Worm (Caenorhabditis elegans) whole organism, L3 larva: ENCODE results near the gene mrpl-41.
A peak's percentile ranks its signal among the peaks of the same experiment; 100 is the strongest.

ENCODE experiments used
- R02D3.7 ChIP-seq: fragments of 150-350 bp; optimal IDR thresholded peaks from 2 replicates; lab custom pipeline; 2014; ENCODE audit warnings: missing biosample characterization, missing genetic modification characterization
- ZK546.5 ChIP-seq: sonication (generic microtip); optimal IDR thresholded peaks from 2 replicates; lab custom pipeline; 2017; ENCODE audit warnings: missing biosample characterization, missing genetic modification characterization
- aly-2 ChIP-seq: fragments of 150-350 bp; optimal IDR thresholded peaks from 2 replicates; lab custom pipeline; 2014; ENCODE audit warnings: missing biosample characterization, missing genetic modification characterization
- ama-1 ChIP-seq: fragments of 150-350 bp; optimal IDR thresholded peaks from 2 replicates; lab custom pipeline; 2018
- ceh-28 ChIP-seq: fragments of 150-350 bp; optimal IDR thresholded peaks from 2 replicates; lab custom pipeline; 2014; ENCODE audit warnings: missing biosample characterization, missing genetic modification reagents, missing genetic modification characterization
- ceh-82 ChIP-seq: fragments of 150-350 bp; optimal IDR thresholded peaks from 2 replicates; lab custom pipeline; 2014; ENCODE audit warnings: missing biosample characterization, missing genetic modification characterization
- egl-5 ChIP-seq: fragments of 150-350 bp; optimal IDR thresholded peaks from 2 replicates; lab custom pipeline; 2017; ENCODE audit warnings: missing biosample characterization, missing genetic modification reagents, missing genetic modification characterization, inconsistent platforms
- elt-2 ChIP-seq: sonication (generic microtip); optimal IDR thresholded peaks from 2 replicates; lab custom pipeline; 2016; ENCODE audit warnings: missing genetic modification reagents, mild to moderate bottlenecking, missing genetic modification characterization, missing compliant biosample characterization
- elt-3 ChIP-seq, 3 experiments: fragments of 150-350 bp in 1 of 3; sonication (generic microtip) in 2 of 3; optimal IDR thresholded peaks; 2 replicates in 2 of 3; 4 replicates in 1 of 3; lab custom pipeline; 2014 to 2017; ENCODE audit warnings: missing biosample characterization in 3 of 3, missing genetic modification characterization in 3 of 3
- eor-1 ChIP-seq, 2 experiments: fragments of 150-350 bp; optimal IDR thresholded peaks; 2 replicates each; lab custom pipeline; 2014 to 2018; ENCODE audit warnings: missing biosample characterization in 2 of 2, missing genetic modification characterization in 2 of 2
- fkh-10 ChIP-seq: sonication (generic microtip); optimal IDR thresholded peaks from 2 replicates; lab custom pipeline; 2017; ENCODE audit warnings: missing biosample characterization, missing genetic modification reagents, missing genetic modification characterization
- fkh-2 ChIP-seq: fragments of 150-350 bp; optimal IDR thresholded peaks from 2 replicates; lab custom pipeline; 2014; ENCODE audit warnings: missing biosample characterization, missing genetic modification reagents, missing genetic modification characterization
- fos-1 ChIP-seq: fragments of 150-350 bp; optimal IDR thresholded peaks from 2 replicates; lab custom pipeline; 2014; ENCODE audit warnings: missing biosample characterization, missing genetic modification characterization
- hmg-11 ChIP-seq: sonication (generic microtip); optimal IDR thresholded peaks from 2 replicates; lab custom pipeline; 2016; ENCODE audit warnings: missing genetic modification characterization, missing compliant biosample characterization
- jun-1 ChIP-seq: fragments of 150-350 bp; optimal IDR thresholded peaks from 2 replicates; lab custom pipeline; 2014; ENCODE audit warnings: missing biosample characterization, missing genetic modification reagents, missing genetic modification characterization
- lin-15B ChIP-seq: fragments of 150-350 bp; optimal IDR thresholded peaks from 2 replicates; lab custom pipeline; 2014; ENCODE audit warnings: missing biosample characterization, missing genetic modification characterization
- lin-39 ChIP-seq: fragments of 150-350 bp; optimal IDR thresholded peaks from 2 replicates; lab custom pipeline; 2018; ENCODE audit warnings: missing biosample characterization, missing genetic modification reagents, missing genetic modification characterization
- mdl-1 ChIP-seq: fragments of 150-350 bp; optimal IDR thresholded peaks from 2 replicates; lab custom pipeline; 2014; ENCODE audit warnings: missing biosample characterization, missing genetic modification characterization
- nfya-1 ChIP-seq: sonication (generic microtip); optimal IDR thresholded peaks from 2 replicates; lab custom pipeline; 2017; ENCODE audit warnings: missing genetic modification characterization, mild to moderate bottlenecking, missing compliant biosample characterization, antibody characterized with exemption, moderate library complexity; ENCODE audit not compliant: insufficient read depth
- nhr-12 ChIP-seq: fragments of 150-350 bp; optimal IDR thresholded peaks from 2 replicates; lab custom pipeline; 2014; ENCODE audit warnings: missing biosample characterization, missing genetic modification characterization
- nhr-23 ChIP-seq: fragments of 150-350 bp; optimal IDR thresholded peaks from 2 replicates; lab custom pipeline; 2014; ENCODE audit warnings: missing biosample characterization, missing genetic modification reagents, missing genetic modification characterization
- nhr-25 ChIP-seq: sonication (generic microtip); optimal IDR thresholded peaks from 2 replicates; lab custom pipeline; 2017; ENCODE audit warnings: missing biosample characterization, missing genetic modification characterization
- nhr-43 ChIP-seq: sonication (generic microtip); optimal IDR thresholded peaks from 2 replicates; lab custom pipeline; 2016; ENCODE audit warnings: mild to moderate bottlenecking, missing genetic modification characterization, missing compliant biosample characterization; ENCODE audit not compliant: poor library complexity, severe bottlenecking
- nhr-67 ChIP-seq: fragments of 150-350 bp; optimal IDR thresholded peaks from 2 replicates; lab custom pipeline; 2014; ENCODE audit warnings: missing biosample characterization, missing genetic modification characterization
- nhr-76 ChIP-seq: fragments of 150-350 bp; sonication (generic microtip); optimal IDR thresholded peaks from 5 replicates; lab custom pipeline; 2014; ENCODE audit warnings: missing biosample characterization, missing genetic modification characterization
- nhr-77 ChIP-seq: fragments of 150-350 bp; optimal IDR thresholded peaks from 2 replicates; lab custom pipeline; 2014; ENCODE audit warnings: missing biosample characterization, missing genetic modification characterization
- pha-4 ChIP-seq: fragments of 150-350 bp; optimal IDR thresholded peaks from 2 replicates; lab custom pipeline; 2014; ENCODE audit warnings: missing biosample characterization, missing genetic modification reagents, missing genetic modification characterization
- pqm-1 ChIP-seq: fragments of 150-350 bp; optimal IDR thresholded peaks from 2 replicates; lab custom pipeline; 2017; ENCODE audit warnings: missing biosample characterization, missing genetic modification characterization, inconsistent platforms
- sea-2 ChIP-seq: fragments of 150-350 bp; sonication (generic microtip); optimal IDR thresholded peaks from 4 replicates; lab custom pipeline; 2014; ENCODE audit warnings: missing biosample characterization, missing genetic modification reagents, missing genetic modification characterization
- skn-1 ChIP-seq: fragments of 150-350 bp; optimal IDR thresholded peaks from 2 replicates; lab custom pipeline; 2014; ENCODE audit warnings: missing biosample characterization, missing genetic modification characterization
- snpc-4 ChIP-seq: fragments of 150-350 bp; optimal IDR thresholded peaks from 2 replicates; lab custom pipeline; 2014; ENCODE audit warnings: missing biosample characterization, missing genetic modification characterization
- tbx-2 ChIP-seq: sonication (generic microtip); optimal IDR thresholded peaks from 2 replicates; lab custom pipeline; 2016; ENCODE audit warnings: mild to moderate bottlenecking, missing genetic modification characterization, missing compliant biosample characterization
- unc-39 ChIP-seq: sonication (generic microtip); optimal IDR thresholded peaks from 4 replicates; lab custom pipeline; 2017; ENCODE audit warnings: missing biosample characterization, missing genetic modification characterization
- zag-1 ChIP-seq: fragments of 150-350 bp; optimal IDR thresholded peaks from 2 replicates; lab custom pipeline; 2014; ENCODE audit warnings: missing biosample characterization, missing genetic modification characterization
- ztf-11 ChIP-seq: fragments of 150-350 bp; optimal IDR thresholded peaks from 2 replicates; lab custom pipeline; 2014; ENCODE audit warnings: missing biosample characterization, missing genetic modification characterization
- ztf-4 ChIP-seq: fragments of 150-350 bp; optimal IDR thresholded peaks from 2 replicates; lab custom pipeline; 2014; ENCODE audit warnings: missing biosample characterization, missing genetic modification characterization

mrpl-41 gene

ce11 chrII:285627-286550, 2.9 kb upstream of the mrpl-41 start, which contains the start of gene B0432.10 (continued):
- TF ChIP-seq pqm-1: peak; percentile 91
- no peak for TF ChIP-seq jun-1
- no peak for TF ChIP-seq fos-1 (tag; lab: Kevin White, UChicago)
- no peak for TF ChIP-seq nhr-67 (tag; lab: Kevin White, UChicago)
- TF ChIP-seq tbx-2 (tag; lab: Kevin White, UChicago): no peak
- TF ChIP-seq unc-39 (tag; lab: Kevin White, UChicago): no peak
- peak; percentile 32 for TF ChIP-seq elt-2 (tag; lab: Kevin White, UChicago)
- peak; percentile 94 for TF ChIP-seq pha-4
- no peak for TF ChIP-seq ztf-4
- peak; percentile 58 for TF ChIP-seq egl-5 (tag; lab: Kevin White, UChicago)
- no peak for TF ChIP-seq sea-2 (GFP tag; lab: Kevin White, UChicago)
- no peak for TF ChIP-seq zag-1
- TF ChIP-seq, all 47 proteins: peak for 18

ce11 chrII:286551-286724, 2.3 kb upstream of the mrpl-41 start, which contains the start of gene misc-1:
misc-1 (plus strand) TSS chrII:286625.
- TF ChIP-seq ceh-28 (tag; lab: Kevin White, UChicago) (peak; percentile 0), tbx-2 (tag; lab: Kevin White, UChicago) (no peak)

ce11 chrII:290282-290681, 1.5 kb downstream of the mrpl-41 start, which contains the start of gene djr-1.1:
djr-1.1 (plus strand) TSS chrII:290582.
- no peak for TF ChIP-seq fkh-2 (tag; lab: Kevin White, UChicago)

ce11 chrII:294606-295005, 5.9 kb downstream of the mrpl-41 start, which contains the start of gene B0432.11:
B0432.11 (minus strand) TSS chrII:294706.
- TF ChIP-seq fkh-10 (GFP tag; lab: Kevin White, UChicago): no peak
- TF ChIP-seq lin-39 (tag; lab: Kevin White, UChicago): no peak
- no peak for TF ChIP-seq nhr-77 (tag; lab: Kevin White, UChicago)
- TF ChIP-seq aly-2 (tag; lab: Kevin White, UChicago): no peak
- TF ChIP-seq pqm-1: no peak
- TF ChIP-seq nhr-76 (tag; lab: Kevin White, UChicago): no peak
- TF ChIP-seq ceh-82 (tag; lab: Kevin White, UChicago): no peak
- TF ChIP-seq nhr-23: no peak
- no peak for TF ChIP-seq eor-1 (tag; optimal IDR thresholded peaks at IDR 0.05; lab: Kevin White, UChicago)
- TF ChIP-seq elt-2 (tag; lab: Kevin White, UChicago): no peak

ce11 chrII:296911-297440, 8.2 kb downstream of the mrpl-41 start, which contains the start of the genes clec-117 and B0432.1:
clec-117 (minus strand) TSS chrII:297011.
B0432.1 (plus strand) TSS chrII:297390.
- TF ChIP-seq aly-2 (tag; lab: Kevin White, UChicago) (no peak), jun-1 (no peak), nhr-67 (tag; lab: Kevin White, UChicago) (no peak), fos-1 (tag; lab: Kevin White, UChicago) (no peak), ztf-11 (tag; lab: Kevin White, UChicago) (no peak), ceh-82 (tag; lab: Kevin White, UChicago) (no peak), snpc-4 (tag; lab: Kevin White, UChicago) (no peak), hmg-11 (tag; lab: Kevin White, UChicago) (no peak), nfya-1 (tag; lab: Kevin White, UChicago) (no peak), elt-3 (tag; optimal IDR thresholded peaks at IDR 0.05; lab: Kevin White, UChicago) (no peak), ztf-4 (no peak), unc-39 (tag; lab: Kevin White, UChicago) (no peak), ama-1 (lab: Kevin White, UChicago) (no peak), fkh-10 (GFP tag; lab: Kevin White, UChicago) (no peak), skn-1 (no peak), nhr-23 (no peak), ceh-28 (tag; lab: Kevin White, UChicago) (no peak)

ce11 chrII:299684-300083, 10.9 kb downstream of the mrpl-41 start, which contains the start of gene K01A2.6:
K01A2.6 (plus strand) TSS chrII:299984.
- no peak for TF ChIP-seq nhr-77 (tag; lab: Kevin White, UChicago)
- TF ChIP-seq eor-1 (tag; optimal IDR thresholded peaks at IDR 0.05; lab: Kevin White, UChicago): no peak
- no peak for TF ChIP-seq R02D3.7
- TF ChIP-seq fos-1 (tag; lab: Kevin White, UChicago): no peak
- TF ChIP-seq lin-15B (tag; lab: Kevin White, UChicago): no peak
- TF ChIP-seq zag-1: no peak
- no peak for TF ChIP-seq ztf-4
- no peak for TF ChIP-seq ZK546.5 (tag; lab: Kevin White, UChicago)
- TF ChIP-seq nhr-76 (tag; lab: Kevin White, UChicago): no peak
- TF ChIP-seq nhr-12 (tag; lab: Kevin White, UChicago): no peak
- TF ChIP-seq skn-1: no peak
- TF ChIP-seq mdl-1: no peak
- no peak for TF ChIP-seq nhr-43 (tag; lab: Kevin White, UChicago)
- TF ChIP-seq ama-1 (lab: Kevin White, UChicago): no peak
- no peak for TF ChIP-seq sea-2 (GFP tag; lab: Kevin White, UChicago)
- no peak for TF ChIP-seq nfya-1 (tag; lab: Kevin White, UChicago)
- no peak for TF ChIP-seq elt-3 (tag; optimal IDR thresholded peaks at IDR 0.05; lab: Kevin White, UChicago)
- no peak for TF ChIP-seq ceh-28 (tag; lab: Kevin White, UChicago)
- no peak for TF ChIP-seq aly-2 (tag; lab: Kevin White, UChicago)
- TF ChIP-seq nhr-25 (tag; lab: Kevin White, UChicago): no peak
